Worm (Caenorhabditis elegans): ENCODE measurements around the gene srh-75.
A peak's percentile ranks its signal among the peaks of the same experiment; 100 is the strongest.

ce11 chrV:11071453-11071852 is 14.5 kb upstream of the srh-75 start:
- TF ChIP-seq pax-3 (tag; optimal IDR thresholded peaks at IDR 0.05) (no peak), swsn-7 (tag; optimal IDR thresholded peaks at IDR 0.05) (no peak), nhr-11 (tag; optimal IDR thresholded peaks at IDR 0.05) (peak; percentile 27), aly-2 (tag; optimal IDR thresholded peaks at IDR 0.05) (peak; percentile 95), zag-1 (tag; optimal IDR thresholded peaks at IDR 0.05) (no peak), unc-62 (GFP tag; optimal IDR thresholded peaks at IDR 0.05) (no peak), rnt-1 (tag; optimal IDR thresholded peaks at IDR 0.05) (no peak), nhr-77 (tag; optimal IDR thresholded peaks at IDR 0.05) (no peak), ceh-90 (tag; optimal IDR thresholded peaks at IDR 0.05) (no peak), mep-1 (tag; optimal IDR thresholded peaks at IDR 0.05) (no peak), ama-1 (optimal IDR thresholded peaks at IDR 0.05) (no peak)
